Worm (Caenorhabditis elegans): ENCODE measurements around the gene tctn-1.
"Not testable (repeated sequence)": the region's sequence is repeated elsewhere in the genome, so short reads cannot be mapped to it uniquely, and the experiment has no call there.

DNA sequence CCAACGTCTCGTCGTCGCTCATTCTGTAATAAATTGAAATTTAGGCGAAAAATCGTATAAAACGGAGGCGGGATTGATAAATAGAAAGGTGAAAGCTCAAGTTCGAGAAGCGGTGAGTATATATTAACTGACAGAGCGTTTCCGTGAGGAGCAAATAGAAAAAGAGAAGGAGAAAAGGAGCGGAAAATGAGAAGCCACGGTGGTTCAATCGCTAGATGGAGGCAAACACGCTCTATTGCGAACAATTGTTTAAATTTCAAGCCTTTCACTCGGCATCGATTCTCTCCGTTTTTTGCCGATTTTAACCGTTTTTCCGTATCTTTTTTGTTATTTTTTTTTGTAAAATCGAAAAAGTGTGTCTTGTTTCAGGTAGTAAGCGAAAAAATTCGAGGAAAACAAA, 31.8 kb downstream of the tctn-1 start, which contains the start of gene miro-1:
- not testable (repeated sequence) for TF ChIP-seq unc-62 (GFP tag; optimal IDR thresholded peaks at IDR 0.05); nhr-237 (tag; optimal IDR thresholded peaks at IDR 0.05); lin-13 (GFP tag; optimal IDR thresholded peaks at IDR 0.05); unc-39 (tag; optimal IDR thresholded peaks at IDR 0.05); ceh-16 (tag; optimal IDR thresholded peaks at IDR 0.05); nhr-12 (tag; optimal IDR thresholded peaks at IDR 0.05); nhr-23 (tag; optimal IDR thresholded peaks at IDR 0.05); egl-27 (tag; optimal IDR thresholded peaks at IDR 0.05); lsy-2 (tag; optimal IDR thresholded peaks at IDR 0.05); elt-1 (tag; optimal IDR thresholded peaks at IDR 0.05); ztf-11 (tag; optimal IDR thresholded peaks at IDR 0.05)
